Worm (Caenorhabditis elegans) whole organism, late embryonic: Measurements from ENCODE around the gene nhr-71.

Source experiments
- C38D4.7 ChIP-seq: fragments of 200-800 bp; sonication (Bioruptor generic); optimal IDR thresholded peaks from 2 replicates; lab custom pipeline; 2018; ENCODE audit warnings: mild to moderate bottlenecking, missing genetic modification characterization, moderate library complexity, missing compliant biosample characterization
- F13H6.1 ChIP-seq: sonication (generic microtip); optimal IDR thresholded peaks from 2 replicates; lab custom pipeline; 2016; ENCODE audit warnings: missing genetic modification characterization, missing compliant biosample characterization
- K02D7.2 ChIP-seq: sonication (generic microtip); optimal IDR thresholded peaks from 2 replicates; lab custom pipeline; 2017; ENCODE audit warnings: mild to moderate bottlenecking, missing genetic modification characterization, missing compliant biosample characterization
- Y22D7AL.16 ChIP-seq: sonication (generic microtip); optimal IDR thresholded peaks from 2 replicates; lab custom pipeline; 2016; ENCODE audit warnings: missing genetic modification characterization, missing compliant biosample characterization
- ceh-14 ChIP-seq: sonication (generic microtip); optimal IDR thresholded peaks from 2 replicates; lab custom pipeline; 2016; ENCODE audit warnings: missing genotype, missing genetic modification characterization, missing compliant biosample characterization
- ceh-19 ChIP-seq: fragments of 200-800 bp; sonication (Bioruptor generic); optimal IDR thresholded peaks from 2 replicates; lab custom pipeline; 2018; ENCODE audit warnings: mild to moderate bottlenecking, missing genetic modification characterization, missing compliant biosample characterization
- ceh-22 ChIP-seq: sonication (generic microtip); optimal IDR thresholded peaks from 2 replicates; lab custom pipeline; 2017; ENCODE audit warnings: missing biosample characterization, missing genetic modification characterization
- ceh-24 ChIP-seq: sonication (generic microtip); optimal IDR thresholded peaks from 2 replicates; lab custom pipeline; 2016; ENCODE audit warnings: mild to moderate bottlenecking, missing genetic modification characterization, missing compliant biosample characterization
- ceh-45 ChIP-seq: fragments of 200-800 bp; sonication (Bioruptor generic); IDR thresholded peaks from 2 replicates; pipeline ENCODE4 v1.3.6; 2022; ENCODE audit warnings: missing genetic modification reagents, missing genetic modification characterization, missing compliant biosample characterization
- dve-1 ChIP-seq: sonication (generic microtip); optimal IDR thresholded peaks from 2 replicates; lab custom pipeline; 2017; ENCODE audit warnings: antibody characterized with exemption, mild to moderate bottlenecking, missing genetic modification characterization, missing compliant biosample characterization
- elt-2 ChIP-seq: sonication (generic microtip); optimal IDR thresholded peaks from 2 replicates; lab custom pipeline; 2016; ENCODE audit warnings: missing genetic modification reagents, missing genetic modification characterization, missing compliant biosample characterization
- elt-4 ChIP-seq: sonication (generic microtip); optimal IDR thresholded peaks from 2 replicates; lab custom pipeline; 2016; ENCODE audit warnings: missing genetic modification characterization, missing compliant biosample characterization
- eyg-1 ChIP-seq: sonication (generic microtip); optimal IDR thresholded peaks from 2 replicates; lab custom pipeline; 2016; ENCODE audit warnings: missing genotype, missing genetic modification characterization, missing compliant biosample characterization
- fkh-10 ChIP-seq: fragments of 150-350 bp; optimal IDR thresholded peaks from 2 replicates; lab custom pipeline; 2014; ENCODE audit warnings: missing biosample characterization, missing genetic modification reagents, missing genetic modification characterization
- gmeb-2 ChIP-seq: sonication (generic microtip); optimal IDR thresholded peaks from 2 replicates; lab custom pipeline; 2016; ENCODE audit warnings: missing genetic modification characterization, inconsistent platforms, missing compliant biosample characterization
- hlh-15 ChIP-seq: sonication (generic microtip); optimal IDR thresholded peaks from 2 replicates; lab custom pipeline; 2016; ENCODE audit warnings: missing genetic modification characterization, missing compliant biosample characterization
- hlh-6 ChIP-seq: sonication (generic microtip); optimal IDR thresholded peaks from 2 replicates; lab custom pipeline; 2016; ENCODE audit warnings: missing genotype, missing genetic modification characterization, missing compliant biosample characterization
- lin-11 ChIP-seq: fragments of 200-800 bp; sonication (Bioruptor generic); optimal IDR thresholded peaks from 2 replicates; lab custom pipeline; 2018; ENCODE audit warnings: mild to moderate bottlenecking, missing genetic modification characterization, missing compliant biosample characterization
- nfya-1 ChIP-seq: sonication (generic microtip); optimal IDR thresholded peaks from 2 replicates; lab custom pipeline; 2017; ENCODE audit warnings: missing genetic modification characterization, mild to moderate bottlenecking, missing compliant biosample characterization, antibody characterized with exemption, moderate library complexity
- nhr-11 ChIP-seq: fragments of 150-350 bp; optimal IDR thresholded peaks from 2 replicates; lab custom pipeline; 2014; ENCODE audit warnings: missing biosample characterization, missing genetic modification characterization
- nhr-232 ChIP-seq: sonication (generic microtip); optimal IDR thresholded peaks from 2 replicates; lab custom pipeline; 2016; ENCODE audit warnings: missing genetic modification characterization, missing compliant biosample characterization
- pat-9 ChIP-seq: fragments of 200-800 bp; sonication (Bioruptor generic); optimal IDR thresholded peaks from 2 replicates; lab custom pipeline; 2018; ENCODE audit warnings: mild to moderate bottlenecking, missing genetic modification characterization, moderate library complexity, missing compliant biosample characterization
- pax-1 ChIP-seq: fragments of 150-350 bp; optimal IDR thresholded peaks from 2 replicates; lab custom pipeline; 2014; ENCODE audit warnings: missing biosample characterization, missing genetic modification characterization
- pha-2 ChIP-seq: sonication (generic microtip); optimal IDR thresholded peaks from 2 replicates; lab custom pipeline; 2017; ENCODE audit warnings: mild to moderate bottlenecking, missing genetic modification characterization, missing compliant biosample characterization
- pqm-1 ChIP-seq: sonication (generic microtip); optimal IDR thresholded peaks from 2 replicates; lab custom pipeline; 2016; ENCODE audit warnings: missing genetic modification characterization, missing compliant biosample characterization
- rnt-1 ChIP-seq: sonication (generic microtip); optimal IDR thresholded peaks from 2 replicates; lab custom pipeline; 2016; ENCODE audit warnings: missing genetic modification characterization, missing compliant biosample characterization
- sdc-2 ChIP-seq: sonication (generic microtip); optimal IDR thresholded peaks from 2 replicates; lab custom pipeline; 2016; ENCODE audit warnings: missing genotype, missing genetic modification characterization, missing compliant biosample characterization
- sox-2 ChIP-seq: fragments of 200-800 bp; sonication (Bioruptor generic); IDR thresholded peaks from 2 replicates; pipeline ENCODE4 v1.3.6; 2022; ENCODE audit warnings: missing genetic modification reagents, missing genetic modification characterization, missing compliant biosample characterization
- sox-4 ChIP-seq: sonication (generic microtip); optimal IDR thresholded peaks from 2 replicates; lab custom pipeline; 2017; ENCODE audit warnings: mild to moderate bottlenecking, missing genetic modification characterization, inconsistent platforms, missing compliant biosample characterization
- syd-9 ChIP-seq: sonication (generic microtip); optimal IDR thresholded peaks from 2 replicates; lab custom pipeline; 2016; ENCODE audit warnings: mild to moderate bottlenecking, missing genetic modification characterization, moderate library complexity, missing compliant biosample characterization
- tbx-7 ChIP-seq: sonication (generic microtip); optimal IDR thresholded peaks from 2 replicates; lab custom pipeline; 2016; ENCODE audit warnings: missing genotype, missing genetic modification characterization, missing compliant biosample characterization
- unc-42 ChIP-seq: sonication (generic microtip); optimal IDR thresholded peaks from 2 replicates; lab custom pipeline; 2016; ENCODE audit warnings: missing genotype, missing genetic modification characterization, missing compliant biosample characterization
- zip-5 ChIP-seq: sonication (generic microtip); optimal IDR thresholded peaks from 2 replicates; lab custom pipeline; 2016; ENCODE audit warnings: missing genetic modification characterization, missing compliant biosample characterization

The nhr-71 gene

DNA sequence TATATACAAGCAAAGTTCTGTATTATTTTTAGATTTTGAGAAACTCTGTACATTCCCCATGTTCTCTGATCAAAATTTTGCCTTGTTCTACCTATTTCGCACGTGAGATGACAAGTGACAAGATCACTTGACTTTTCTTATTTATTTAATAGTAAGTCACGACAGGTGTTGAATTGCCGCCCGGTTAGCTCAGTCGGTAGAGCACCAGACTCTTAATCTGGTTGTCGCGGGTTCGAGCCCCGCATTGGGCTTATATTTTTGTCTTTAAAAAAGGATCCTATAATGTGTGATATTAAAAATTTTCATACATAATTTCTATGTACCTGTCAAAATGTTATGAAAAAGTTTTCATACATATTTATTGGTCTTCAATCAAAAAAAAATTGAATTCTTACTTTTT is 32.4 kb upstream of the nhr-71 start:
- TF ChIP-seq K02D7.2 (tag; lab: Kevin White, UChicago) (no peak), pqm-1 (tag; lab: Kevin White, UChicago) (no peak), nhr-232 (tag; lab: Kevin White, UChicago) (no peak), ceh-24 (tag; lab: Kevin White, UChicago) (no peak), ceh-19 (GFP tag; lab: Kevin White, UChicago) (no peak), ceh-22 (tag; lab: Kevin White, UChicago) (no peak), pha-2 (no peak), fkh-10 (no peak), nfya-1 (no peak), pax-1 (tag; lab: Kevin White, UChicago) (no peak), gmeb-2 (tag; lab: Kevin White, UChicago) (no peak), lin-11 (no peak), hlh-6 (no peak), F13H6.1 (tag; lab: Kevin White, UChicago) (no peak), zip-5 (tag; lab: Kevin White, UChicago) (no peak), hlh-15 (no peak), Y22D7AL.16 (no peak)
- TF ChIP-seq, all 69 proteins: peak for 0

DNA sequence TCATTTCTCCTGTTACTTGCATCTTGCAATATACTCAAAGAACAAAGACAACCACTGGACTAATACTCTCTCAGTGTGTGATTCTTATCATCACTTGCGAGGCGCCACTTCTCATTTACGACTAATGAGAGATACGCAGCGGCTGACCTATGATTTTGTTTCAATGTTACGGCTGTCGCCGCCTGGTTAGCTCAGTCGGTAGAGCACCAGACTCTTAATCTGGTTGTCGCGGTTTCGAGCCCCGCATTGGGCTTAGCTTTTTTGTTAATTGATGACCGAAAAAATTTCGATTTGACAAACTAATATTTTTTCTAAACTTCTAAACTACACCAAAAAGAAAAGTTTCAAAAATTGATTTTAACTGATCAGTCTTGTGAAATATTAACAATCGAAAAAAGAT is 30.8 kb upstream of the nhr-71 start:
- TF ChIP-seq C38D4.7 (GFP tag; lab: Kevin White, UChicago) (no peak), ceh-45 (GFP tag; lab: Robert Waterston, UW) (0 out of 2 replicates have a peak, but pooled peaks have one; percentile 16), pat-9 (tag; lab: Kevin White, UChicago) (no peak), sox-4 (tag; lab: Kevin White, UChicago) (peak; percentile 26), elt-2 (tag; lab: Kevin White, UChicago) (peak; percentile 41), dve-1 (tag; lab: Kevin White, UChicago) (peak; percentile 59), sdc-2 (tag; lab: Kevin White, UChicago) (peak; percentile 71), rnt-1 (tag; lab: Kevin White, UChicago) (peak; percentile 11)

DNA sequence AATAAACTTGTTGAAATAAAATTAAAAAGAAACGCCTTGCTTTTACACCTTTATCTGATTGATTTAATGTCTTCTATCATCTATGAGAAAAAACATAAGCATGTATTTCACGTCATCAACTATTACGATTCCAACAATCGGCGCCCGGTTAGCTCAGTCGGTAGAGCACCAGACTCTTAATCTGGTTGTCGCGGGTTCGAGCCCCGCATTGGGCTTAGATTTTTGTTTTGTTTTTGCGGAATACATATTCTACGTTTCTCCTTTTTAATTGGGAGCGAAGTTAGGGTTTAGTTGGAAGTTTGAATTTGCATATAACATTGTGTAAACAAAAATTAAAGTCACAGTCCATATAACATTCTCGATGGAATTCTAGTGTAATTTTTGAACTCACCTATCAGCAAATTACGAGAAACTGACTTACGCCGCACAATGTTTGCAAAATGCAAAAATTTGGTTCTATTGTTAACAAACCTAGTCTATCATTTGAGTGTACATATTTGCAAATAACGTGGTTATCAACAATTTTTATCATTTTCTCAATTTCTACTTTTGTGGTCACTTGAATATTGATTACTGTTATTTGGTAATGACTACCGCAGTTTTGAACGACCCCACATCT is 30.0 kb upstream of the nhr-71 start, which contains the start of gene shc-3:
shc-3 (plus strand) TSS at position 484 of the 619 bp plus-strand sequence.
- TF ChIP-seq syd-9 (tag; lab: Kevin White, UChicago): no peak
- TF ChIP-seq dve-1 (tag; lab: Kevin White, UChicago): no peak
- TF ChIP-seq zip-5 (tag; lab: Kevin White, UChicago): no peak
- no peak for TF ChIP-seq nhr-232 (tag; lab: Kevin White, UChicago)
- no peak for TF ChIP-seq ceh-45 (GFP tag; lab: Robert Waterston, UW)
- TF ChIP-seq pax-1 (tag; lab: Kevin White, UChicago): no peak
- no peak for TF ChIP-seq hlh-6
- TF ChIP-seq hlh-15: no peak
- no peak for TF ChIP-seq pat-9 (tag; lab: Kevin White, UChicago)
- TF ChIP-seq unc-42 (tag; lab: Kevin White, UChicago): no peak
- no peak for TF ChIP-seq sdc-2 (tag; lab: Kevin White, UChicago)
- TF ChIP-seq eyg-1: no peak
- no peak for TF ChIP-seq ceh-14
- TF ChIP-seq, all 69 proteins: peak for 0

DNA sequence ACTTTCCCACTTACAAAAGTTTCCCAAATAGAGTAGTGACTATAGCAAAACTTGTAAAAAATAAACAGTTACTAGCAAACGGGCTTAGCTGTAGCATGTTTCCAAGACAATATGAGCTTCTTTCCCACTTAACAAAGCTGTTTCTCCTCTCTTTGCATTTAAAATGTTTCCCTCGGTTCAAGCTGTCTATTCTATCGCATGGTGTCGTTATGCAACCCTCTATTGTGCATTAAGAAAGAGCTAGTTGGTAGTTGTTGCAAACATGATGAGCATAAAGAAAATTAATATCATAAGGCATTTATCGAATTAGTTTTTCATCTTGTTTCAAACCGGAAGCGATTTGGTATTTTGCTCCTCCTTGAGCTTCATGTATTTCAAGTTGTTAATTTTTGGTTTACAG is 24.3 kb upstream of the nhr-71 start, which contains the start of gene poml-1:
poml-1 (minus strand) TSS at position 101 of the 400 bp plus-strand sequence.
- TF ChIP-seq nhr-232 (tag; lab: Kevin White, UChicago) (no peak), nhr-11 (tag; lab: Kevin White, UChicago) (no peak), sox-2 (GFP tag; lab: Robert Waterston, UW) (no peak)

DNA sequence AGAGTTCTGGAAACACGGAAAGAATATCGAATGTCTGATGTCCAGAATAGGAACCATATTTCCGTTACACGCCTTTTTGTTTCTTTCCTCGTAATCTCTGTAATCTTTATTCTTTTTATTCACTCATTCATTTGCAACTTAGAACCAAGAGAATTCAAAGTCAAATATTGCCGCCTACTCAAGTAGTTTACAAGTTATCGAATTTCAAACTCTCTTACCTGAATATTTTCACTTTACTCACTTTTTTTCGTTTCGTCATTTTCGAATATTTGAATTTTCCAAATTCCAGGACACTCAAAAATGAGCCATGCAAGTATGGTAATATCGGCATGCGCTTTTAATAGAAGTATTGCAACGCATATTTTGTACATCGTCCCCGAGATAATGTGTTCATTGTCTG is 22.8 kb upstream of the nhr-71 start, which contains the start of gene K11E4.6:
K11E4.6 (plus strand) TSS at position 301 of the 400 bp plus-strand sequence.
- TF ChIP-seq pha-2 (no peak), tbx-7 (tag; lab: Kevin White, UChicago) (no peak), elt-4 (tag; lab: Kevin White, UChicago) (no peak), ceh-19 (GFP tag; lab: Kevin White, UChicago) (no peak)
- TF ChIP-seq, all 69 proteins: peak for 0
